Worm (Caenorhabditis elegans): ENCODE data around the gene Y97E10AR.2.
A peak's percentile ranks its signal among the peaks of the same experiment; 100 is the strongest.

Gene Y97E10AR.2

DNA sequence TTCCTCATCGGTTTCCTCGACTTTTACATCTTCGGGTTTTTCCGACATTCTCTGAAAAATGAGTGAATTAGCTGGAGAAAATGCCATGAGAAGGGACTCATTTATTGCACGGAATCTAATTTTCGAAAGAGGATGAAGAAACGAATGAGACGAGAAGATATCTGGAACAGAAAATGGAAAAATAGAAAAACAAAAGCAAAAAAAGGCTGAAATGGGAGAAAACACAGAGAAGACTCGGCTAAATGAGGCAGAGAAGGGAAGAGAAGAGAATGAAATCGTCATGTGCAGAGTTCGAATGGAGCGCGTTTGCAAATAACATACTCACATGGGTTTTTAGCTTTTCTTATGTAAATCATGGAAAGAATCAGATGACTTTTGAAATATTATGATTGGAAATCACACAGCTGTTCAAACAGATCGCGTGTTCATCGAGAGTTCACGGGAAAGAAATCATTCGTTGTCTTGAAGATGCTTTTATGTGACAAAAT is 18.0 kb downstream of the Y97E10AR.2 start, which contains the start of gene Y97E10AR.6 (continued):
- TF ChIP-seq hpl-2 (GFP tag; optimal IDR thresholded peaks at IDR 0.05), result no peak
- no peak for TF ChIP-seq alr-1 (tag; optimal IDR thresholded peaks at IDR 0.05; ENCODE audit: borderline replicate concordance)
- no peak for TF ChIP-seq elt-2 (tag; optimal IDR thresholded peaks at IDR 0.05)
- no peak for TF ChIP-seq grh-1 (GFP tag; IDR thresholded peaks at IDR 0.05)
- TF ChIP-seq pqm-1 (tag; optimal IDR thresholded peaks at IDR 0.05), result no peak
- no peak for TF ChIP-seq ama-1 (optimal IDR thresholded peaks at IDR 0.05)
- TF ChIP-seq nhr-47 (tag; optimal IDR thresholded peaks at IDR 0.05), result no peak
- TF ChIP-seq ceh-63 (GFP tag; optimal IDR thresholded peaks at IDR 0.05), result no peak
- no peak for TF ChIP-seq F16B12.6 (tag; optimal IDR thresholded peaks at IDR 0.05)
- TF ChIP-seq ztf-4 (tag; optimal IDR thresholded peaks at IDR 0.05), result no peak
- TF ChIP-seq dpl-1 (GFP tag; optimal IDR thresholded peaks at IDR 0.05), result peak; percentile 4 to 54 (median 29)
- no peak for TF ChIP-seq tbx-2 (tag; optimal IDR thresholded peaks at IDR 0.05)
- no peak for TF ChIP-seq aha-1 (tag; optimal IDR thresholded peaks at IDR 0.05)
- TF ChIP-seq mab-9 (GFP tag; IDR thresholded peaks at IDR 0.05), result no peak
- no peak for TF ChIP-seq xbp-1 (tag; optimal IDR thresholded peaks at IDR 0.05)
- TF ChIP-seq ztf-11 (tag; optimal IDR thresholded peaks at IDR 0.05), result no peak
- peak; percentile 41 to 51 for TF ChIP-seq efl-1 (optimal IDR thresholded peaks at IDR 0.05)
- TF ChIP-seq efl-1 (GFP tag; optimal IDR thresholded peaks at IDR 0.05 in 1 of 2), result peak; percentile 55 to 73
- TF ChIP-seq fos-1 (tag; optimal IDR thresholded peaks at IDR 0.05), result no peak
- no peak for TF ChIP-seq ets-5 (GFP tag; IDR thresholded peaks at IDR 0.05)
- TF ChIP-seq efl-3 (GFP tag; optimal IDR thresholded peaks at IDR 0.05), result no peak
- no peak for TF ChIP-seq nhr-90 (tag; optimal IDR thresholded peaks at IDR 0.05; ENCODE audit: poor library complexity)
- no peak for TF ChIP-seq vab-15 (tag; optimal IDR thresholded peaks at IDR 0.05)
- no peak for TF ChIP-seq jun-1 (tag; optimal IDR thresholded peaks at IDR 0.05)
- TF ChIP-seq skn-1 (tag; optimal IDR thresholded peaks at IDR 0.05), result no peak
- TF ChIP-seq nhr-19 (GFP tag; conservative IDR thresholded peaks at IDR 0.05), result no peak
- TF ChIP-seq swsn-7 (tag; optimal IDR thresholded peaks at IDR 0.05), result no peak
- TF ChIP-seq nhr-77 (tag; optimal IDR thresholded peaks at IDR 0.05), result no peak
- TF ChIP-seq lir-3 (tag; optimal IDR thresholded peaks at IDR 0.05; ENCODE audit: poor library complexity), result no peak
- no peak for TF ChIP-seq unc-62 (GFP tag; optimal IDR thresholded peaks at IDR 0.05)
- no peak for TF ChIP-seq nhr-12 (tag; optimal IDR thresholded peaks at IDR 0.05)
- TF ChIP-seq C34B4.2 (tag; optimal IDR thresholded peaks at IDR 0.05), result no peak
- peak in 1 of 2 experiments; percentile 63 for TF ChIP-seq mdl-1 (tag; optimal IDR thresholded peaks at IDR 0.05)
- no peak for TF ChIP-seq zip-4 (GFP tag; optimal IDR thresholded peaks at IDR 0.05)
- no peak for TF ChIP-seq fkh-10 (GFP tag; optimal IDR thresholded peaks at IDR 0.05)
- TF ChIP-seq snu-23 (GFP tag; optimal IDR thresholded peaks at IDR 0.05), result peak; percentile 36
- no peak for TF ChIP-seq sox-4 (tag; optimal IDR thresholded peaks at IDR 0.05)
- peak; percentile 44 for TF ChIP-seq mep-1 (tag; optimal IDR thresholded peaks at IDR 0.05)
- no peak for TF ChIP-seq fkh-8 (tag; optimal IDR thresholded peaks at IDR 0.05)
- TF ChIP-seq nhr-71 (tag; optimal IDR thresholded peaks at IDR 0.05), result peak; percentile 23
- TF ChIP-seq nhr-237 (tag; optimal IDR thresholded peaks at IDR 0.05), result no peak
- no peak for TF ChIP-seq unc-30 (tag; optimal IDR thresholded peaks at IDR 0.05)
- TF ChIP-seq pax-3 (tag; optimal IDR thresholded peaks at IDR 0.05), result no peak
- TF ChIP-seq irx-1 (tag; optimal IDR thresholded peaks at IDR 0.05), result no peak
- no peak for TF ChIP-seq egl-27 (tag; optimal IDR thresholded peaks at IDR 0.05)
- TF ChIP-seq aly-2 (tag; optimal IDR thresholded peaks at IDR 0.05), result no peak
- peak in 1 of 2 experiments; percentile 50 for TF ChIP-seq lsy-2 (tag; optimal IDR thresholded peaks at IDR 0.05)
- TF ChIP-seq lin-39 (tag; optimal IDR thresholded peaks at IDR 0.05), result no peak
- no peak for TF ChIP-seq nhr-76 (tag; optimal IDR thresholded peaks at IDR 0.05)
- no peak for TF ChIP-seq nhr-85 (tag)
- TF ChIP-seq ces-1 (GFP tag; optimal IDR thresholded peaks at IDR 0.05), result no peak
- no peak for TF ChIP-seq tlp-1 (tag; optimal IDR thresholded peaks at IDR 0.05)
- no peak for TF ChIP-seq pag-3 (tag; optimal IDR thresholded peaks at IDR 0.05; ENCODE audit: borderline replicate concordance, insufficient read depth)
- TF ChIP-seq lin-14 (GFP tag; optimal IDR thresholded peaks at IDR 0.05), result peak; percentile 54
